Worm (Caenorhabditis elegans) whole organism, L3 larva: ENCODE measurements around the gene F20C5.7.

Experiments used
- ceh-82 ChIP-seq: fragments of 150-350 bp; optimal IDR thresholded peaks from 2 replicates; lab custom pipeline; 2014; ENCODE audit warnings: missing biosample characterization, missing genetic modification characterization
- egl-27 ChIP-seq: sonication (generic microtip); optimal IDR thresholded peaks from 4 replicates; lab custom pipeline; 2017; ENCODE audit warnings: missing biosample characterization, missing genetic modification reagents, missing genetic modification characterization
- skn-1 ChIP-seq: fragments of 150-350 bp; optimal IDR thresholded peaks from 2 replicates; lab custom pipeline; 2014; ENCODE audit warnings: missing biosample characterization, missing genetic modification characterization
- snpc-4 ChIP-seq: fragments of 150-350 bp; optimal IDR thresholded peaks from 2 replicates; lab custom pipeline; 2014; ENCODE audit warnings: missing biosample characterization, missing genetic modification characterization
- unc-39 ChIP-seq: sonication (generic microtip); optimal IDR thresholded peaks from 4 replicates; lab custom pipeline; 2017; ENCODE audit warnings: missing biosample characterization, missing genetic modification characterization
- ztf-11 ChIP-seq: fragments of 150-350 bp; optimal IDR thresholded peaks from 2 replicates; lab custom pipeline; 2014; ENCODE audit warnings: missing biosample characterization, missing genetic modification characterization

DNA sequence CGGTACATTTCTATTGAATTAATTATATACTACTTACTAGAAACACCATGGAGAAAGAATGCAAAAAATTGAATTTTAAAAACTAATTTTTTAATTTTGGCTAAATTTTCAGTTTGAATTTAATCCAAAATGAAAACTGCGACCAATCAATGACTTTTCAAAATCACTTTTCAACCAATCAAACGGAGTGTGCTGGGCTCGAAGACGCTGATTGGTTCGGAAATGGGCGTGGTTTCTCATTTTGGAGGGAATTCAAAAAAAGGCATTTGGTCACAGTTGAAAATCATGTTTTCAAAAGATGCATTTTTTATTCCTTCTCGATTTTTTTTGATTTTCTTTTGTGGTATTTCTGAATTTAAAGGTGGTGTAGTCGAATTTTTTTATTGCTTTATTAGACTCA lies 3.5 kb upstream of the F20C5.7 start:
- no peak for TF ChIP-seq ztf-11 (tag; lab: Kevin White, UChicago)
- no peak for TF ChIP-seq unc-39
- no peak for TF ChIP-seq skn-1 (tag; lab: Kevin White, UChicago)
- TF ChIP-seq snpc-4 (tag; lab: Kevin White, UChicago): no peak
- TF ChIP-seq egl-27 (tag; lab: Kevin White, UChicago): no peak
- no peak for TF ChIP-seq ceh-82 (tag; lab: Kevin White, UChicago)
